Fruit fly (Drosophila melanogaster): ENCODE results near the gene CG13995.

DNA sequence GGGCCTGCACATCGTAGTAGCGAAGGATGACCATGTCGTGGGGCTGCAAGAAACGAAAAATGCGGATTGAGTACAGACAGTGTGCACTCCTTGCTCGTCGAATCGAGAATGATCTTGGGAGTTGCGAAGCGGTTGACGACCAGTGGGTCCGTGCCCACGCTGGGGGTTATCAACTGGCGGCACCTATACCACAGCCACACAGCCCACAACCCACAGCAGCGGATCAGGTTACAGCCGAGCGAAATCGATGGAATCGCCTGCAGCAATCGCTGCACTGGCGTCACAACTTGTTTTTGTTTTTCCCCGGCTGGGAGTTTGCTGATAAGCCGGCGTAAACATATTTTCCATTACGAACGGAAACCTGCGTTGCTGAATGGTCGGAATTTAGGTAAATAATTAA, 8.6 kb upstream of the CG13995 start:
- TF ChIP-seq CG15710 (tag; optimal IDR thresholded peaks at IDR 0.05) (no peak), fd96Ca (GFP tag; IDR thresholded peaks at IDR 0.05) (no peak), CG17806 (tag; optimal IDR thresholded peaks at IDR 0.05) (no peak), CG4496 (GFP tag; IDR thresholded peaks at IDR 0.05) (no peak), CG9948 (tag; optimal IDR thresholded peaks at IDR 0.05) (no peak), EcR (GFP tag; optimal IDR thresholded peaks at IDR 0.05) (no peak), D1 (tag; optimal IDR thresholded peaks at IDR 0.05) (no peak), CG8159 (tag; optimal IDR thresholded peaks at IDR 0.05) (no peak), CG10348 (GFP tag; IDR thresholded peaks at IDR 0.05) (no peak), Pif1A (GFP tag; optimal IDR thresholded peaks at IDR 0.05) (no peak), Ets98B (GFP tag; IDR thresholded peaks at IDR 0.05) (no peak)
